Fruit fly (Drosophila melanogaster): ENCODE results near the gene Bin1.

DNA sequence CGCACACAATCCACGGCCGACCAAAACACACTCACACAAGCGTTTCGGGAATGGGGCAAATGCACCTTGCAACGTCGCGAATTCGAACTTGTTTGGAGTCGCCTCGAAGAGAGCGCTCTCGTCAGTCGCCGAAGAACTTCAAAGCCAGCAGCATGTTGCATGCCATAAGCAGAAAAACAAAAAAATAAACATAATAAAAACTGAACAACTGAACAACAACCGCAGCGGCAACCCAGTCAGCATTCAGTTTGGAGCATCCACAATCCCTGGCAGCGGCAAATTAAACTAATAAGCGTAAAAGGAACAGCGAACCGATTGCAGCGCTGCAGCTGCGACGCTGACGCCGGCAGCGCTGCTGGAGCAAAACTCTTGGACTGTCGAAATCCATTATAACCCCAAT is 43.2 kb upstream of the Bin1 start:
- no peak for TF ChIP-seq Blimp-1 (GFP tag; optimal IDR thresholded peaks at IDR 0.05)
- TF ChIP-seq CG7368 (GFP tag; optimal IDR thresholded peaks at IDR 0.05) = no peak
- TF ChIP-seq eg (GFP tag; IDR thresholded peaks at IDR 0.05) = no peak
- TF ChIP-seq Hr39 (GFP tag; optimal IDR thresholded peaks at IDR 0.05) = no peak
- TF ChIP-seq fd59A (GFP tag; optimal IDR thresholded peaks at IDR 0.05) = no peak
- TF ChIP-seq net (GFP tag; optimal IDR thresholded peaks at IDR 0.05) = no peak
- no peak for TF ChIP-seq vri (GFP tag; optimal IDR thresholded peaks at IDR 0.05)
- no peak for TF ChIP-seq Hr4 (GFP tag; optimal IDR thresholded peaks at IDR 0.05)

Data from whole organism, prepupa.